Fruit fly (Drosophila melanogaster): Measurements from ENCODE around the gene Ser.

DNA sequence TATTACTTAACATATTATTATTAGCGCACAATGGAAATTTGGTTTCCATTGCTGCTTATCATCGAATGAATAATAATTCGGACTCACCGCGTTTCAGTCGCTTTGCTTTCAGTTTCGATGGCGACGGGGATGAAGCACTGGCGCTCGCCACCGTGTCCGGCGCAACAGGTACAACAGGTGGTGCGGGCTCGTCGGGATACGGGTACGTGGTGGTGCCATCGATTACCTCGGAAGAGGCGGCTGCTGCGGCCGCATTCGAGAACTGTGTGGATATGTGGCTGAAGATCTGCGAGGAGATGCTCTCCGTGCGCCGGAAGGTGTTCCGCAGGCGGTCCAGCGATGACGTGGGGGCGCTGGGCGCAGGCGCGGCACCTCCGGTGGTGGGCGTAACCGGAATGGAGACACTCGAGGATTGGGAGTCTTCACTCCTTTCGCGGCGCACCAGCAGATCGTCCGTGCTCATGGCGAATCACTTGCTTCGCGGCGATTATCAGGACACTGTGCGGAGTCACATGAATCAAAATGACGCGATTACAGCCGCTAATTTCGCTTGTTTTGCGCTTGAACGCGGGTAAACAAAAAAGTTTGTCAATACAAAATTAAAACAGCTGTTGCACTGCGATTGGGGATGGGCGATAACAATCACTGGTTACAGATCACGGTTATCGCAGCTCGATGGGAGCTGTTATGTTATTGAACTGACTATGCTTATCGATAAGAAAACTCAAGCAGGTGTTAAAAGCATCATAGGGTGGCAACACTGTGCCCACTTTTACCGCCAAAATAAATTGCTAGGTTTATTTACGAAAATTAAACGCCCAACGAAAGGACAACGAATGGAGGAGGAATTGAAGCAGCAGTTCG is 44.6 kb upstream of the Ser start, which contains the start of the genes CG31064 and PolA2:
- no peak for TF ChIP-seq kay (GFP tag; ENCODE audit: borderline replicate concordance)
- no peak for TF ChIP-seq Clk (GFP tag; optimal IDR thresholded peaks at IDR 0.05)
- TF ChIP-seq pad (GFP tag; optimal IDR thresholded peaks at IDR 0.05), result peak; percentile 5
- peak; percentile 38 for TF ChIP-seq Crg-1 (GFP tag; optimal IDR thresholded peaks at IDR 0.05)
- no peak for TF ChIP-seq tj (GFP tag; optimal IDR thresholded peaks at IDR 0.05)
- no peak for TF ChIP-seq Hr96 (GFP tag; optimal IDR thresholded peaks at IDR 0.05)
- peak; percentile 6 for TF ChIP-seq cic (GFP tag; optimal IDR thresholded peaks at IDR 0.05)
- no peak for TF ChIP-seq cnc (optimal IDR thresholded peaks at IDR 0.05)
- no peak for TF ChIP-seq CG12768 (GFP tag; optimal IDR thresholded peaks at IDR 0.05)
- peak; percentile 24 for TF ChIP-seq bab1 (GFP tag; optimal IDR thresholded peaks at IDR 0.05)
- no peak for TF ChIP-seq toe (GFP tag; optimal IDR thresholded peaks at IDR 0.05)
